Worm (Caenorhabditis elegans) whole organism, early embryonic: ENCODE results near the gene pept-2.

ENCODE experiments used
- ama-1 ChIP-seq: fragments of 150-350 bp; optimal IDR thresholded peaks from 2 replicates; lab custom pipeline; 2014
- ceh-13 ChIP-seq: fragments of 200-800 bp; sonication (Bioruptor generic); optimal IDR thresholded peaks from 2 replicates; lab custom pipeline; 2018; ENCODE audit warnings: mild to moderate bottlenecking, missing genetic modification characterization, missing compliant biosample characterization
- ceh-36 ChIP-seq: sonication (generic microtip); optimal IDR thresholded peaks from 2 replicates; lab custom pipeline; 2016; ENCODE audit warnings: missing genetic modification characterization, inconsistent platforms, missing compliant biosample characterization
- ets-7 ChIP-seq: sonication (generic microtip); optimal IDR thresholded peaks from 2 replicates; lab custom pipeline; 2016; ENCODE audit warnings: missing genotype, missing genetic modification characterization, missing compliant biosample characterization
- flt-1 ChIP-seq: fragments of 200-800 bp; sonication (Bioruptor generic); IDR thresholded peaks from 2 replicates; pipeline ENCODE4 v1.3.6; 2022; ENCODE audit warnings: missing genetic modification characterization, missing compliant biosample characterization
- hmbx-1 ChIP-seq: sonication (generic microtip); optimal IDR thresholded peaks from 2 replicates; lab custom pipeline; 2016; ENCODE audit warnings: mild to moderate bottlenecking, missing genetic modification characterization, missing compliant biosample characterization
- hnd-1 ChIP-seq: sonication (generic microtip); optimal IDR thresholded peaks from 2 replicates; lab custom pipeline; 2016; ENCODE audit warnings: missing genetic modification characterization, missing compliant biosample characterization
- pes-1 ChIP-seq: fragments of 200-800 bp; sonication (Bioruptor generic); IDR thresholded peaks from 2 replicates; pipeline ENCODE4 v1.3.6; 2022; ENCODE audit warnings: missing genetic modification reagents, missing genetic modification characterization, missing compliant biosample characterization
- tbx-11 ChIP-seq: fragments of 200-800 bp; sonication (Bioruptor generic); IDR thresholded peaks from 2 replicates; pipeline ENCODE4 v1.3.6; 2022; ENCODE audit warnings: missing genetic modification characterization, missing compliant biosample characterization

- TF ChIP-seq flt-1 (no peak), ama-1 (lab: Kevin White, UChicago) (no peak), hnd-1 (no peak), tbx-11 (GFP tag; lab: Robert Waterston, UW) (no peak), ceh-36 (tag; lab: Kevin White, UChicago) (no peak), hmbx-1 (tag; lab: Kevin White, UChicago) (no peak), pes-1 (GFP tag; lab: Robert Waterston, UW) (no peak), ceh-13 (GFP tag; lab: Kevin White, UChicago) (no peak), ets-7 (tag; lab: Kevin White, UChicago) (no peak)
These were observed 19.2 kb upstream of the pept-2 start for ce11 chrIV:10771296-10771695.
